Worm (Caenorhabditis elegans): ENCODE data around the gene ZC395.11.

DNA sequence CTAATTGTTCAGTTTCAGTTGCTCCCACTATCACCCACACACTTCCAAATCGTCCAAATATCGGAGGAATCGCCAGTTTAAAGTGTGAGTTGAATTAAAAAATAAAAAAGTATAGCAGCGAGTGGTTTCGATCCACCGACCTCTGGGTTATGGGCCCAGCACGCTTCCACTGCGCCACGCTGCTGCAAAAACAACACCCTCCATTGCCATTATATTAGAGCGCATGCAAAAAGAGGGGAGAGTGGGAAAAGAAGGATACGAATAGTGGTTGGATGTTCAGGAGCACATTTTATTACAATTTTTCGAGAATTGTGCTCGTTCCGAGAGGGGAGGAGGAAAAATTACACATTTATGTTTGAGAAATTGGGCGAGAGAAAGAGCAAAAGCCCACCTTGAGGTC, 8.8 kb upstream of the ZC395.11 start:
- TF ChIP-seq nhr-11 (tag; optimal IDR thresholded peaks at IDR 0.05): no peak
- peak; percentile 33 for TF ChIP-seq hlh-30 (tag; optimal IDR thresholded peaks at IDR 0.05; ENCODE audit: insufficient read depth)
- peak; percentile 77 for TF ChIP-seq ceh-9 (tag; optimal IDR thresholded peaks at IDR 0.05)
- TF ChIP-seq elt-2 (tag; optimal IDR thresholded peaks at IDR 0.05): peak; percentile 84
- TF ChIP-seq pqm-1 (tag; optimal IDR thresholded peaks at IDR 0.05): peak; percentile 81

All from whole organism, late embryonic.